Worm (Caenorhabditis elegans) whole organism, L3 larva: ENCODE data around the gene C36C5.4.

ENCODE experiments used
- R02D3.7 ChIP-seq: fragments of 150-350 bp; optimal IDR thresholded peaks from 2 replicates; lab custom pipeline; 2014; ENCODE audit warnings: missing biosample characterization, missing genetic modification characterization
- ZK546.5 ChIP-seq: sonication (generic microtip); optimal IDR thresholded peaks from 2 replicates; lab custom pipeline; 2017; ENCODE audit warnings: missing biosample characterization, missing genetic modification characterization
- ama-1 ChIP-seq: fragments of 150-350 bp; optimal IDR thresholded peaks from 2 replicates; lab custom pipeline; 2018
- ceh-28 ChIP-seq: fragments of 150-350 bp; optimal IDR thresholded peaks from 2 replicates; lab custom pipeline; 2014; ENCODE audit warnings: missing biosample characterization, missing genetic modification reagents, missing genetic modification characterization
- ceh-82 ChIP-seq: fragments of 150-350 bp; optimal IDR thresholded peaks from 2 replicates; lab custom pipeline; 2014; ENCODE audit warnings: missing biosample characterization, missing genetic modification characterization
- daf-12 ChIP-seq: fragments of 150-350 bp; optimal IDR thresholded peaks from 2 replicates; lab custom pipeline; 2014; ENCODE audit warnings: missing biosample characterization, missing genetic modification reagents, missing genetic modification characterization
- egl-5 ChIP-seq: fragments of 150-350 bp; optimal IDR thresholded peaks from 2 replicates; lab custom pipeline; 2017; ENCODE audit warnings: missing biosample characterization, missing genetic modification reagents, missing genetic modification characterization, inconsistent platforms
- elt-1 ChIP-seq: fragments of 150-350 bp; optimal IDR thresholded peaks from 2 replicates; lab custom pipeline; 2014; ENCODE audit warnings: missing biosample characterization, missing genetic modification characterization
- elt-2 ChIP-seq: sonication (generic microtip); optimal IDR thresholded peaks from 2 replicates; lab custom pipeline; 2016; ENCODE audit warnings: missing genetic modification reagents, mild to moderate bottlenecking, missing genetic modification characterization, missing compliant biosample characterization
- eor-1 ChIP-seq, 2 experiments: fragments of 150-350 bp; optimal IDR thresholded peaks; 2 replicates each; lab custom pipeline; 2014 to 2018; ENCODE audit warnings: missing biosample characterization in 2 of 2, missing genetic modification characterization in 2 of 2
- fkh-10 ChIP-seq: sonication (generic microtip); optimal IDR thresholded peaks from 2 replicates; lab custom pipeline; 2017; ENCODE audit warnings: missing biosample characterization, missing genetic modification reagents, missing genetic modification characterization
- fkh-2 ChIP-seq: fragments of 150-350 bp; optimal IDR thresholded peaks from 2 replicates; lab custom pipeline; 2014; ENCODE audit warnings: missing biosample characterization, missing genetic modification reagents, missing genetic modification characterization
- fos-1 ChIP-seq: fragments of 150-350 bp; optimal IDR thresholded peaks from 2 replicates; lab custom pipeline; 2014; ENCODE audit warnings: missing biosample characterization, missing genetic modification characterization
- hmg-11 ChIP-seq: sonication (generic microtip); optimal IDR thresholded peaks from 2 replicates; lab custom pipeline; 2016; ENCODE audit warnings: missing genetic modification characterization, missing compliant biosample characterization
- jun-1 ChIP-seq: fragments of 150-350 bp; optimal IDR thresholded peaks from 2 replicates; lab custom pipeline; 2014; ENCODE audit warnings: missing biosample characterization, missing genetic modification reagents, missing genetic modification characterization
- lin-15B ChIP-seq: fragments of 150-350 bp; optimal IDR thresholded peaks from 2 replicates; lab custom pipeline; 2014; ENCODE audit warnings: missing biosample characterization, missing genetic modification characterization
- lin-39 ChIP-seq: fragments of 150-350 bp; optimal IDR thresholded peaks from 2 replicates; lab custom pipeline; 2018; ENCODE audit warnings: missing biosample characterization, missing genetic modification reagents, missing genetic modification characterization
- lsy-12 ChIP-seq: sonication (generic microtip); optimal IDR thresholded peaks from 2 replicates; lab custom pipeline; 2016; ENCODE audit warnings: mild to moderate bottlenecking, missing genetic modification characterization, missing compliant biosample characterization
- mml-1 ChIP-seq: fragments of 150-350 bp; sonication (generic microtip); optimal IDR thresholded peaks from 3 replicates; lab custom pipeline; 2014; ENCODE audit warnings: missing biosample characterization, missing genetic modification characterization
- nfya-1 ChIP-seq: sonication (generic microtip); optimal IDR thresholded peaks from 2 replicates; lab custom pipeline; 2017; ENCODE audit warnings: missing genetic modification characterization, mild to moderate bottlenecking, missing compliant biosample characterization, antibody characterized with exemption, moderate library complexity; ENCODE audit not compliant: insufficient read depth
- nhr-11 ChIP-seq: fragments of 150-350 bp; optimal IDR thresholded peaks from 2 replicates; lab custom pipeline; 2014; ENCODE audit warnings: missing biosample characterization, missing genetic modification characterization
- nhr-23 ChIP-seq: fragments of 150-350 bp; optimal IDR thresholded peaks from 2 replicates; lab custom pipeline; 2014; ENCODE audit warnings: missing biosample characterization, missing genetic modification reagents, missing genetic modification characterization
- nhr-237 ChIP-seq: fragments of 150-350 bp; optimal IDR thresholded peaks from 2 replicates; lab custom pipeline; 2014; ENCODE audit warnings: missing biosample characterization, missing genetic modification characterization
- nhr-28 ChIP-seq: fragments of 150-350 bp; optimal IDR thresholded peaks from 2 replicates; lab custom pipeline; 2014; ENCODE audit warnings: missing biosample characterization, missing genetic modification characterization
- nhr-67 ChIP-seq: fragments of 150-350 bp; optimal IDR thresholded peaks from 2 replicates; lab custom pipeline; 2014; ENCODE audit warnings: missing biosample characterization, missing genetic modification characterization
- nhr-77 ChIP-seq: fragments of 150-350 bp; optimal IDR thresholded peaks from 2 replicates; lab custom pipeline; 2014; ENCODE audit warnings: missing biosample characterization, missing genetic modification characterization
- pha-4 ChIP-seq: fragments of 150-350 bp; optimal IDR thresholded peaks from 2 replicates; lab custom pipeline; 2014; ENCODE audit warnings: missing biosample characterization, missing genetic modification reagents, missing genetic modification characterization
- pqm-1 ChIP-seq: fragments of 150-350 bp; optimal IDR thresholded peaks from 2 replicates; lab custom pipeline; 2017; ENCODE audit warnings: missing biosample characterization, missing genetic modification characterization, inconsistent platforms
- sea-2 ChIP-seq: fragments of 150-350 bp; sonication (generic microtip); optimal IDR thresholded peaks from 4 replicates; lab custom pipeline; 2014; ENCODE audit warnings: missing biosample characterization, missing genetic modification reagents, missing genetic modification characterization
- skn-1 ChIP-seq: fragments of 150-350 bp; optimal IDR thresholded peaks from 2 replicates; lab custom pipeline; 2014; ENCODE audit warnings: missing biosample characterization, missing genetic modification characterization
- snpc-4 ChIP-seq: fragments of 150-350 bp; optimal IDR thresholded peaks from 2 replicates; lab custom pipeline; 2014; ENCODE audit warnings: missing biosample characterization, missing genetic modification characterization
- tbx-2 ChIP-seq: sonication (generic microtip); optimal IDR thresholded peaks from 2 replicates; lab custom pipeline; 2016; ENCODE audit warnings: mild to moderate bottlenecking, missing genetic modification characterization, missing compliant biosample characterization
- unc-39 ChIP-seq: sonication (generic microtip); optimal IDR thresholded peaks from 4 replicates; lab custom pipeline; 2017; ENCODE audit warnings: missing biosample characterization, missing genetic modification characterization
- zag-1 ChIP-seq: fragments of 150-350 bp; optimal IDR thresholded peaks from 2 replicates; lab custom pipeline; 2014; ENCODE audit warnings: missing biosample characterization, missing genetic modification characterization
- ztf-11 ChIP-seq: fragments of 150-350 bp; optimal IDR thresholded peaks from 2 replicates; lab custom pipeline; 2014; ENCODE audit warnings: missing biosample characterization, missing genetic modification characterization

C36C5.4 gene

ce11 chrV:3166260-3166659 is at the start of gene C36C5.4:
Gene C36C5.4 (plus strand): TSS chrV:3166560.
- TF ChIP-seq nhr-23 (tag; lab: Kevin White, UChicago) (no peak), nhr-28 (no peak), pqm-1 (tag; lab: Kevin White, UChicago) (no peak), tbx-2 (tag; lab: Kevin White, UChicago) (no peak), elt-2 (tag; lab: Kevin White, UChicago) (no peak), fos-1 (no peak), lin-15B (tag; lab: Kevin White, UChicago) (no peak), ama-1 (no peak), pha-4 (tag; lab: Kevin White, UChicago) (no peak), lin-39 (tag; lab: Kevin White, UChicago) (no peak), R02D3.7 (tag; lab: Kevin White, UChicago) (no peak), nhr-77 (no peak), skn-1 (tag; lab: Kevin White, UChicago) (no peak), lsy-12 (tag; lab: Kevin White, UChicago) (no peak), ztf-11 (tag; lab: Kevin White, UChicago) (no peak)

ce11 chrV:3118167-3118566 is 48.2 kb upstream of the C36C5.4 start, which contains the start of gene clec-210:
Gene clec-210 (plus strand): TSS chrV:3118377.
- peak; percentile 55 for TF ChIP-seq elt-2 (tag; lab: Kevin White, UChicago)
- no peak for TF ChIP-seq ceh-28 (tag; lab: Kevin White, UChicago)
- TF ChIP-seq pqm-1 (tag; lab: Kevin White, UChicago), result peak; percentile 42
- no peak for TF ChIP-seq nhr-67 (tag; lab: Kevin White, UChicago)

- TF ChIP-seq elt-2 (tag; lab: Kevin White, UChicago) (peak; percentile 47), pqm-1 (tag; lab: Kevin White, UChicago) (peak; percentile 19), sea-2 (no peak), fos-1 (no peak), jun-1 (tag; lab: Kevin White, UChicago) (no peak), mml-1 (tag; lab: Kevin White, UChicago) (no peak), nhr-28 (no peak), ZK546.5 (no peak), zag-1 (tag; lab: Kevin White, UChicago) (no peak), fkh-10 (GFP tag; lab: Kevin White, UChicago) (no peak), eor-1 (tag; optimal IDR thresholded peaks at IDR 0.05; lab: Kevin White, UChicago) (no peak)
Measured at ce11 chrV:3119185-3119584, 47.2 kb upstream of the C36C5.4 start.

- TF ChIP-seq snpc-4 (tag; lab: Kevin White, UChicago), result no peak
- TF ChIP-seq nhr-237, result no peak
- TF ChIP-seq hmg-11 (tag; lab: Kevin White, UChicago), result no peak
- no peak for TF ChIP-seq daf-12
- no peak for TF ChIP-seq fkh-2 (tag; lab: Kevin White, UChicago)
- no peak for TF ChIP-seq R02D3.7 (tag; lab: Kevin White, UChicago)
Measured at ce11 chrV:3121743-3122142, 44.6 kb upstream of the C36C5.4 start, which contains the start of gene srt-56. Gene srt-56 (minus strand): TSS chrV:3121843.

- TF ChIP-seq tbx-2 (tag; lab: Kevin White, UChicago) (no peak), unc-39 (tag; lab: Kevin White, UChicago) (no peak), ztf-11 (tag; lab: Kevin White, UChicago) (no peak), ceh-82 (tag; lab: Kevin White, UChicago) (no peak), ama-1 (no peak), jun-1 (tag; lab: Kevin White, UChicago) (no peak), elt-2 (tag; lab: Kevin White, UChicago) (no peak), lsy-12 (tag; lab: Kevin White, UChicago) (no peak), nhr-11 (tag; lab: Kevin White, UChicago) (no peak), nhr-28 (no peak), nfya-1 (tag; lab: Kevin White, UChicago) (no peak)
Measured at ce11 chrV:3122403-3122802, 44.0 kb upstream of the C36C5.4 start.

ce11 chrV:3124912-3125311 is 41.4 kb upstream of the C36C5.4 start, which contains the start of gene Y73C8C.12:
Gene Y73C8C.12 (plus strand): TSS chrV:3125212.
- TF ChIP-seq egl-5 (no peak), snpc-4 (tag; lab: Kevin White, UChicago) (no peak), elt-1 (tag; lab: Kevin White, UChicago) (no peak)
